Worm (Caenorhabditis elegans) whole organism, early embryonic: ENCODE data around the gene R05G6.1.

ENCODE experiments used
- ceh-13 ChIP-seq: fragments of 200-800 bp; sonication (Bioruptor generic); optimal IDR thresholded peaks from 2 replicates; lab custom pipeline; 2018; ENCODE audit warnings: mild to moderate bottlenecking, missing genetic modification characterization, missing compliant biosample characterization
- sea-1 ChIP-seq: fragments of 200-800 bp; sonication (Bioruptor generic); conservative IDR thresholded peaks from 2 replicates; pipeline ENCODE4 v1.3.6; 2022; ENCODE audit warnings: missing genetic modification characterization, missing compliant biosample characterization

DNA sequence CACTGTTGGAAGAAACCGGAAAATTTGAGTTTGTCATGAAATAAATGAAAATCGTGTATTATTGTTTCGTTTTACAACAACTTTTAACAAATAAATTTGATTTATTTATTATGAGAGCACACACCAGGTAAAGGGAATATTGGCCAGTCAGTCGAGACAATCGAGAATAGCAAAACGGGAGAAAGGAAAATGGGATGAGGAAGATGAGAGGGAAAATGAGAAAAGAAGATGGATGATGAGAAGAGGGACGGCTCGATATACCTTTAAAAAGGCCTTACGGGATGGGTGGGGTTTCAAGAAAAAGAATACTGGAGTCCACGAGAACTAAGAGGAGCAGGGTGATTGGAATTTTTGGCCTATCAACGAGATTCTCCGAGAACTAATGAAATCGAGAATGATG lies 26.2 kb downstream of the R05G6.1 start:
- TF ChIP-seq ceh-13 (GFP tag; lab: Kevin White, UChicago) (no peak), sea-1 (GFP tag; lab: Robert Waterston, UW) (no peak)
